Worm (Caenorhabditis elegans) whole organism, L4/young adult: Measurements from ENCODE around the gene F25H9.2.

Experiments
- dao-5 ChIP-seq: sonication (generic microtip); optimal IDR thresholded peaks from 2 replicates; lab custom pipeline; 2016; ENCODE audit warnings: missing genotype, missing genetic modification characterization, moderate library complexity, missing compliant biosample characterization
- him-1 ChIP-seq: sonication (generic microtip); optimal IDR thresholded peaks from 2 replicates; lab custom pipeline; 2016; ENCODE audit warnings: missing genotype, missing genetic modification reagents, missing genetic modification characterization, missing compliant biosample characterization

DNA sequence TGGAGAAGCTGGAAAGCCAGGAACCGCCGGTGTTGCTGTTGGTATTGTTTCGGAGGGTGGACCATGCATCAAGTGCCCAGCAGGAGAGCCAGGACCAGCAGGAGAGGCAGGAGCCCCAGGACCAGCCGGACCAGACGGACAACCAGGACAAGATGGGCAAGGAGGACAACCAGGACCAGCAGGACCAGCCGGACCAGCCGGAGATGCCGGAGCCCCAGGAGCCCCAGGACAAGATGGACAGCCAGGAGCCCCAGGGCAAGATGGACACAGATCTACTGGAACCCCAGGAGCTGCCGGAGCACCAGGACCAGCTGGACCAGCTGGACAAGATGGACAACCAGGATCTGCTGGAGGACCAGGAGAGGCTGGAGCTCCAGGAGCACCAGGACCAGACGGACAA is 15.1 kb upstream of the F25H9.2 start:
- TF ChIP-seq him-1 (tag; lab: Kevin White, UChicago) (no peak), dao-5 (no peak)
